Fruit fly (Drosophila melanogaster) whole organism, prepupa: ENCODE results near the gene hth.

Experiments used
- Blimp-1 ChIP-seq: fragments of 200-800 bp; sonication (Bioruptor generic); optimal IDR thresholded peaks from 3 replicates; lab custom pipeline; 2017; ENCODE audit warnings: missing biosample characterization, missing genetic modification characterization, mild to moderate bottlenecking, moderate library complexity, missing genetic modification reagents
- CG10631 ChIP-seq: fragments of 200-800 bp; sonication (Bioruptor generic); optimal IDR thresholded peaks from 2 replicates; lab custom pipeline; 2016; ENCODE audit warnings: missing biosample characterization, missing genetic modification characterization
- CG10669 ChIP-seq: fragments of 200-800 bp; sonication (Bioruptor generic); optimal IDR thresholded peaks from 3 replicates; lab custom pipeline; 2018; ENCODE audit warnings: missing biosample characterization, mild to moderate bottlenecking, missing genetic modification characterization, moderate library complexity
- CG11294 ChIP-seq: fragments of 200-800 bp; sonication (Bioruptor generic); IDR thresholded peaks from 2 replicates; pipeline ENCODE4 v1.3.6; 2022; ENCODE audit warnings: missing biosample characterization, missing genetic modification characterization
- CG11762 ChIP-seq: fragments of 200-800 bp; sonication (Bioruptor generic); optimal IDR thresholded peaks from 3 replicates; lab custom pipeline; 2016; ENCODE audit warnings: missing biosample characterization, missing genetic modification characterization; ENCODE audit not compliant: insufficient read depth
- CG11902 ChIP-seq: fragments of 200-800 bp; sonication (Bioruptor generic); optimal IDR thresholded peaks from 3 replicates; lab custom pipeline; 2016; ENCODE audit warnings: missing biosample characterization, missing genetic modification characterization
- CG15336 ChIP-seq: fragments of 200-800 bp; sonication (Bioruptor generic); IDR thresholded peaks from 2 replicates; pipeline ENCODE4 v1.3.6; 2022; ENCODE audit warnings: missing biosample characterization, missing genetic modification characterization
- CG1621 ChIP-seq: fragments of 200-800 bp; sonication (Bioruptor generic); optimal IDR thresholded peaks from 3 replicates; lab custom pipeline; 2018; ENCODE audit warnings: missing biosample characterization, mild to moderate bottlenecking, missing genetic modification characterization
- CG16779 ChIP-seq: fragments of 200-800 bp; sonication (Bioruptor generic); optimal IDR thresholded peaks from 3 replicates; lab custom pipeline; 2017; ENCODE audit warnings: missing biosample characterization, mild to moderate bottlenecking, missing genetic modification characterization
- CG3032 ChIP-seq: fragments of 200-800 bp; optimal IDR thresholded peaks from 2 replicates; lab custom pipeline; 2019; ENCODE audit warnings: missing biosample characterization, mild to moderate bottlenecking, missing genetic modification characterization, moderate library complexity
- CG31627 ChIP-seq: fragments of 200-800 bp; sonication (Bioruptor generic); optimal IDR thresholded peaks from 3 replicates; lab custom pipeline; 2016; ENCODE audit warnings: missing biosample characterization, missing genetic modification characterization
- CG34406 ChIP-seq: fragments of 200-800 bp; sonication (Bioruptor generic); optimal IDR thresholded peaks from 3 replicates; lab custom pipeline; 2016; ENCODE audit warnings: missing biosample characterization, missing genetic modification characterization
- CG3919 ChIP-seq: fragments of 200-800 bp; sonication (Bioruptor generic); optimal IDR thresholded peaks from 3 replicates; lab custom pipeline; 2016; ENCODE audit warnings: missing biosample characterization, missing genetic modification characterization
- CG4318 ChIP-seq: fragments of 200-800 bp; sonication (Bioruptor generic); optimal IDR thresholded peaks from 3 replicates; lab custom pipeline; 2017; ENCODE audit warnings: missing biosample characterization, mild to moderate bottlenecking, missing genetic modification characterization
- CG6163 ChIP-seq: fragments of 200-800 bp; sonication (Bioruptor generic); IDR thresholded peaks from 3 replicates; pipeline ENCODE4 v1.3.6; 2022; ENCODE audit warnings: missing biosample characterization, missing genetic modification characterization
- CG6276 ChIP-seq: fragments of 200-800 bp; sonication (Bioruptor generic); optimal IDR thresholded peaks from 2 replicates; lab custom pipeline; 2017; ENCODE audit warnings: missing biosample characterization, mild to moderate bottlenecking, missing genetic modification characterization
- CG6808 ChIP-seq: fragments of 200-800 bp; sonication (Bioruptor generic); optimal IDR thresholded peaks from 3 replicates; lab custom pipeline; 2017; ENCODE audit warnings: missing biosample characterization, missing genetic modification characterization, mild to moderate bottlenecking, moderate library complexity, missing genetic modification reagents
- CG6854 ChIP-seq: fragments of 200-800 bp; sonication (Bioruptor generic); optimal IDR thresholded peaks from 2 replicates; lab custom pipeline; 2017; ENCODE audit warnings: missing biosample characterization, mild to moderate bottlenecking, missing genetic modification characterization
- CG8119 ChIP-seq: fragments of 200-800 bp; sonication (Bioruptor generic); IDR thresholded peaks from 3 replicates; pipeline ENCODE4 v1.3.6; 2022; ENCODE audit warnings: missing biosample characterization, missing genetic modification characterization
- CG8632 ChIP-seq: fragments of 200-800 bp; sonication (Bioruptor generic); optimal IDR thresholded peaks from 3 replicates; lab custom pipeline; 2016; ENCODE audit warnings: missing biosample characterization, missing genetic modification characterization
- CG9139 ChIP-seq: fragments of 200-800 bp; sonication (Bioruptor generic); optimal IDR thresholded peaks from 3 replicates; lab custom pipeline; 2017; ENCODE audit warnings: missing biosample characterization, mild to moderate bottlenecking, missing genetic modification characterization
- Eip75B ChIP-seq: fragments of 200-800 bp; sonication (Bioruptor generic); optimal IDR thresholded peaks from 3 replicates; lab custom pipeline; 2016; ENCODE audit warnings: missing biosample characterization, missing genetic modification characterization
- Eip78C ChIP-seq: fragments of 200-800 bp; sonication (Bioruptor generic); peaks from one replicate; lab custom pipeline; 2016; ENCODE audit warnings: missing biosample characterization, missing genetic modification characterization
- Eip93F ChIP-seq: fragments of 200-800 bp; sonication (Bioruptor generic); optimal IDR thresholded peaks from 2 replicates; lab custom pipeline; 2016; ENCODE audit warnings: missing biosample characterization, mild to moderate bottlenecking, missing genetic modification characterization
- Ets21C ChIP-seq: fragments of 200-800 bp; sonication (Bioruptor generic); optimal IDR thresholded peaks from 3 replicates; lab custom pipeline; 2016; ENCODE audit warnings: missing biosample characterization, missing genetic modification characterization
- Ets96B ChIP-seq: fragments of 200-800 bp; optimal IDR thresholded peaks from 2 replicates; lab custom pipeline; 2019; ENCODE audit warnings: missing biosample characterization, mild to moderate bottlenecking, missing genetic modification characterization, moderate library complexity
- Gug ChIP-seq: fragments of 200-800 bp; sonication (Bioruptor generic); IDR thresholded peaks from 2 replicates; pipeline ENCODE4 v1.3.6; 2022; ENCODE audit warnings: missing biosample characterization, missing genetic modification characterization
- Hr38 ChIP-seq: sonication (Bioruptor generic); optimal IDR thresholded peaks from 2 replicates; lab custom pipeline; 2016; ENCODE audit warnings: missing biosample characterization, missing genetic modification characterization
- Hr39 ChIP-seq: fragments of 200-800 bp; sonication (Bioruptor generic); optimal IDR thresholded peaks from 2 replicates; lab custom pipeline; 2016; ENCODE audit warnings: missing biosample characterization, missing genetic modification characterization
- Hr4 ChIP-seq: fragments of 200-800 bp; sonication (Bioruptor generic); optimal IDR thresholded peaks from 3 replicates; lab custom pipeline; 2016; ENCODE audit warnings: missing biosample characterization, missing genetic modification characterization
- Lpt ChIP-seq: fragments of 200-800 bp; sonication (Bioruptor generic); optimal IDR thresholded peaks from 3 replicates; lab custom pipeline; 2016; ENCODE audit warnings: missing biosample characterization, missing genetic modification characterization
- OdsH ChIP-seq: fragments of 200-800 bp; sonication (Bioruptor generic); optimal IDR thresholded peaks from 3 replicates; lab custom pipeline; 2016; ENCODE audit warnings: missing biosample characterization, missing genetic modification characterization
- Smox ChIP-seq: fragments of 200-800 bp; sonication (Bioruptor generic); optimal IDR thresholded peaks from 3 replicates; lab custom pipeline; 2016; ENCODE audit warnings: missing biosample characterization, missing genetic modification characterization
- Sox102F ChIP-seq: fragments of 200-800 bp; sonication (Bioruptor generic); optimal IDR thresholded peaks from 2 replicates; lab custom pipeline; 2016; ENCODE audit warnings: missing biosample characterization, mild to moderate bottlenecking, missing genetic modification characterization
- Sox14 ChIP-seq: fragments of 200-800 bp; sonication (Bioruptor generic); optimal IDR thresholded peaks from 3 replicates; lab custom pipeline; 2016; ENCODE audit warnings: missing biosample characterization, missing genetic modification characterization
- Sox15 ChIP-seq: fragments of 200-800 bp; sonication (Bioruptor generic); optimal IDR thresholded peaks from 3 replicates; lab custom pipeline; 2016; ENCODE audit warnings: missing biosample characterization, missing genetic modification characterization
- achi ChIP-seq: fragments of 200-800 bp; sonication (Bioruptor generic); optimal IDR thresholded peaks from 3 replicates; lab custom pipeline; 2016; ENCODE audit warnings: missing biosample characterization, missing genetic modification characterization
- acj6 ChIP-seq: fragments of 200-800 bp; sonication (Bioruptor generic); optimal IDR thresholded peaks from 3 replicates; lab custom pipeline; 2016; ENCODE audit warnings: missing biosample characterization, missing genetic modification characterization
- dac ChIP-seq: fragments of 200-800 bp; sonication (Bioruptor generic); optimal IDR thresholded peaks from 2 replicates; lab custom pipeline; 2017; ENCODE audit warnings: missing biosample characterization, mild to moderate bottlenecking, missing genetic modification characterization
- dsx ChIP-seq: fragments of 200-800 bp; optimal IDR thresholded peaks from 3 replicates; lab custom pipeline; 2019; ENCODE audit warnings: missing biosample characterization, mild to moderate bottlenecking, missing genetic modification characterization, moderate library complexity; ENCODE audit not compliant: poor library complexity, severe bottlenecking
- eg ChIP-seq: fragments of 200-800 bp; sonication (Bioruptor generic); IDR thresholded peaks from 3 replicates; pipeline ENCODE4 v1.3.6; 2022; ENCODE audit warnings: missing biosample characterization, missing genetic modification characterization
- esn ChIP-seq: fragments of 200-800 bp; sonication (Bioruptor generic); optimal IDR thresholded peaks from 2 replicates; lab custom pipeline; 2016; ENCODE audit warnings: missing biosample characterization, mild to moderate bottlenecking, missing genetic modification characterization, moderate library complexity
- fd59A ChIP-seq: fragments of 200-800 bp; sonication (Bioruptor generic); optimal IDR thresholded peaks from 2 replicates; lab custom pipeline; 2017; ENCODE audit warnings: missing biosample characterization, mild to moderate bottlenecking, missing genetic modification characterization, missing genetic modification reagents
- fd85E ChIP-seq: fragments of 200-800 bp; sonication (Bioruptor generic); optimal IDR thresholded peaks from 3 replicates; lab custom pipeline; 2016; ENCODE audit warnings: missing biosample characterization, missing genetic modification characterization
- fkh ChIP-seq: fragments of 200-800 bp; sonication (Bioruptor generic); optimal IDR thresholded peaks from 3 replicates; lab custom pipeline; 2017; ENCODE audit warnings: missing biosample characterization, mild to moderate bottlenecking, missing genetic modification characterization, moderate library complexity
- lz ChIP-seq: fragments of 200-800 bp; sonication (Bioruptor generic); optimal IDR thresholded peaks from 3 replicates; lab custom pipeline; 2016; ENCODE audit warnings: missing biosample characterization, missing genetic modification characterization
- net ChIP-seq: fragments of 200-800 bp; sonication (Bioruptor generic); optimal IDR thresholded peaks from 3 replicates; lab custom pipeline; 2016; ENCODE audit warnings: missing biosample characterization, missing genetic modification characterization
- pdm3 ChIP-seq: fragments of 200-800 bp; sonication (Bioruptor generic); optimal IDR thresholded peaks from 3 replicates; lab custom pipeline; 2016; ENCODE audit warnings: missing biosample characterization, missing genetic modification characterization
- spab ChIP-seq: fragments of 200-800 bp; sonication (Bioruptor generic); optimal IDR thresholded peaks from 2 replicates; lab custom pipeline; 2017; ENCODE audit warnings: missing biosample characterization, mild to moderate bottlenecking, missing genetic modification characterization, missing genetic modification reagents
- svp ChIP-seq: fragments of 200-800 bp; sonication (Bioruptor generic); peaks from one replicate; lab custom pipeline; 2016; ENCODE audit warnings: missing biosample characterization, missing genetic modification characterization
- vri ChIP-seq: fragments of 200-800 bp; sonication (Bioruptor generic); optimal IDR thresholded peaks from 3 replicates; lab custom pipeline; 2016; ENCODE audit warnings: missing biosample characterization, mild to moderate bottlenecking, missing genetic modification characterization

Gene hth

dm6 chr3R:10535498-10536142 is 103.7 kb downstream of the hth start:
- peak; percentile 60 for TF ChIP-seq fkh (GFP tag; lab: Kevin White, UChicago)
- TF ChIP-seq vri (GFP tag; lab: Kevin White, UChicago), result peak; percentile 26
- TF ChIP-seq CG9139, result no peak
- TF ChIP-seq CG10631 (GFP tag; lab: Kevin White, UChicago), result no peak
- TF ChIP-seq Sox15 (GFP tag; lab: Kevin White, UChicago), result no peak
- TF ChIP-seq CG16779 (tag; lab: Kevin White, UChicago), result peak; percentile 29
- peak; percentile 54; the same call in 2 of the 3 replicates for TF ChIP-seq eg
- peak; percentile 61 for TF ChIP-seq Eip78C (GFP tag; lab: Kevin White, UChicago)
- no peak for TF ChIP-seq Eip93F (GFP tag; lab: Kevin White, UChicago)
- TF ChIP-seq Eip75B (GFP tag; lab: Kevin White, UChicago), result no peak
- no peak for TF ChIP-seq Hr38
- TF ChIP-seq OdsH (GFP tag; lab: Kevin White, UChicago), result no peak
- TF ChIP-seq CG6276 (GFP tag; lab: Kevin White, UChicago), result peak; percentile 39
- TF ChIP-seq lz (GFP tag; lab: Kevin White, UChicago), result peak; percentile 16
- no peak for TF ChIP-seq acj6 (GFP tag; lab: Kevin White, UChicago)
- no peak for TF ChIP-seq svp (GFP tag; lab: Kevin White, UChicago)
- no peak for TF ChIP-seq Hr4 (GFP tag; lab: Kevin White, UChicago)
- TF ChIP-seq Smox (GFP tag; lab: Kevin White, UChicago), result no peak
- TF ChIP-seq CG4318 (GFP tag; lab: Kevin White, UChicago), result no peak
- no peak for TF ChIP-seq fd59A
- no peak for TF ChIP-seq CG8632 (GFP tag; lab: Kevin White, UChicago)
- TF ChIP-seq CG8119, result peak; percentile 51; the same call in 2 of the 3 replicates
- TF ChIP-seq Ets21C, result no peak
- TF ChIP-seq CG11902 (GFP tag; lab: Kevin White, UChicago), result no peak
- peak; percentile 46 for TF ChIP-seq CG3032 (tag; lab: Kevin White, UChicago)
- TF ChIP-seq pdm3 (GFP tag; lab: Kevin White, UChicago), result no peak
- no peak for TF ChIP-seq fd85E (GFP tag; lab: Kevin White, UChicago)
- TF ChIP-seq CG34406 (GFP tag; lab: Kevin White, UChicago), result no peak
- no peak for TF ChIP-seq CG11762
- peak; percentile 41 for TF ChIP-seq Lpt (GFP tag; lab: Kevin White, UChicago)
- no peak for TF ChIP-seq net (GFP tag; lab: Kevin White, UChicago)
- no peak for TF ChIP-seq esn (GFP tag; lab: Kevin White, UChicago)
- peak; percentile 26; the same call in 1 of the 2 replicates for TF ChIP-seq CG15336 (GFP tag; lab: Robert Waterston, UW)
- TF ChIP-seq Blimp-1 (GFP tag; lab: Kevin White, UChicago), result no peak
- TF ChIP-seq dsx (GFP tag; lab: Kevin White, UChicago), result peak; percentile 72
- TF ChIP-seq CG31627 (GFP tag; lab: Kevin White, UChicago), result no peak
- peak; percentile 67 for TF ChIP-seq Sox14 (GFP tag; lab: Kevin White, UChicago)
- peak; percentile 10 for TF ChIP-seq CG6854
- TF ChIP-seq CG3919, result no peak
- peak; percentile 10; the same call in 1 of the 2 replicates for TF ChIP-seq CG11294 (GFP tag; lab: Robert Waterston, UW)
- TF ChIP-seq CG6163 (GFP tag; lab: Robert Waterston, UW), result peak; percentile 82
- no peak for TF ChIP-seq Hr39 (GFP tag; lab: Kevin White, UChicago)
- no peak for TF ChIP-seq achi (GFP tag; lab: Kevin White, UChicago)
- peak; percentile 44 for TF ChIP-seq CG6808 (GFP tag; lab: Kevin White, UChicago)
- TF ChIP-seq dac (GFP tag; lab: Kevin White, UChicago), result no peak
- TF ChIP-seq spab (GFP tag; lab: Kevin White, UChicago), result peak; percentile 30
- peak; percentile 44 for TF ChIP-seq Ets96B (tag; lab: Kevin White, UChicago)
- TF ChIP-seq CG1621, result peak; percentile 3
- 0 out of 2 replicates have a peak, but pooled peaks have one; percentile 17 for TF ChIP-seq Gug (GFP tag; lab: Robert Waterston, UW)
- TF ChIP-seq CG10669 (GFP tag; lab: Kevin White, UChicago), result peak; percentile 16
- no peak for TF ChIP-seq Sox102F (GFP tag; lab: Kevin White, UChicago)
